Worm (Caenorhabditis elegans) whole organism, L3 larva: ENCODE data around the gene syp-2.
A peak's percentile ranks its signal among the peaks of the same experiment; 100 is the strongest.

Source experiments
- ZK546.5 ChIP-seq: sonication (generic microtip); optimal IDR thresholded peaks from 2 replicates; lab custom pipeline; 2017; ENCODE audit warnings: missing biosample characterization, missing genetic modification characterization
- aly-2 ChIP-seq: fragments of 150-350 bp; optimal IDR thresholded peaks from 2 replicates; lab custom pipeline; 2014; ENCODE audit warnings: missing biosample characterization, missing genetic modification characterization
- ceh-28 ChIP-seq: fragments of 150-350 bp; optimal IDR thresholded peaks from 2 replicates; lab custom pipeline; 2014; ENCODE audit warnings: missing biosample characterization, missing genetic modification reagents, missing genetic modification characterization
- egl-27 ChIP-seq: sonication (generic microtip); optimal IDR thresholded peaks from 4 replicates; lab custom pipeline; 2017; ENCODE audit warnings: missing biosample characterization, missing genetic modification reagents, missing genetic modification characterization
- egl-5 ChIP-seq: fragments of 150-350 bp; optimal IDR thresholded peaks from 2 replicates; lab custom pipeline; 2017; ENCODE audit warnings: missing biosample characterization, missing genetic modification reagents, missing genetic modification characterization, inconsistent platforms
- fos-1 ChIP-seq: fragments of 150-350 bp; optimal IDR thresholded peaks from 2 replicates; lab custom pipeline; 2014; ENCODE audit warnings: missing biosample characterization, missing genetic modification characterization
- hmg-11 ChIP-seq: sonication (generic microtip); optimal IDR thresholded peaks from 2 replicates; lab custom pipeline; 2016; ENCODE audit warnings: missing genetic modification characterization, missing compliant biosample characterization
- jun-1 ChIP-seq: fragments of 150-350 bp; optimal IDR thresholded peaks from 2 replicates; lab custom pipeline; 2014; ENCODE audit warnings: missing biosample characterization, missing genetic modification reagents, missing genetic modification characterization
- lin-15B ChIP-seq: fragments of 150-350 bp; optimal IDR thresholded peaks from 2 replicates; lab custom pipeline; 2014; ENCODE audit warnings: missing biosample characterization, missing genetic modification characterization
- lin-39 ChIP-seq: fragments of 150-350 bp; optimal IDR thresholded peaks from 2 replicates; lab custom pipeline; 2018; ENCODE audit warnings: missing biosample characterization, missing genetic modification reagents, missing genetic modification characterization
- mdl-1 ChIP-seq: fragments of 150-350 bp; optimal IDR thresholded peaks from 2 replicates; lab custom pipeline; 2014; ENCODE audit warnings: missing biosample characterization, missing genetic modification characterization
- mml-1 ChIP-seq: fragments of 150-350 bp; sonication (generic microtip); optimal IDR thresholded peaks from 3 replicates; lab custom pipeline; 2014; ENCODE audit warnings: missing biosample characterization, missing genetic modification characterization
- nfya-1 ChIP-seq: sonication (generic microtip); optimal IDR thresholded peaks from 2 replicates; lab custom pipeline; 2017; ENCODE audit warnings: missing genetic modification characterization, mild to moderate bottlenecking, missing compliant biosample characterization, antibody characterized with exemption, moderate library complexity; ENCODE audit not compliant: insufficient read depth
- nhr-11 ChIP-seq: fragments of 150-350 bp; optimal IDR thresholded peaks from 2 replicates; lab custom pipeline; 2014; ENCODE audit warnings: missing biosample characterization, missing genetic modification characterization
- nhr-23 ChIP-seq: fragments of 150-350 bp; optimal IDR thresholded peaks from 2 replicates; lab custom pipeline; 2014; ENCODE audit warnings: missing biosample characterization, missing genetic modification reagents, missing genetic modification characterization
- nhr-237 ChIP-seq: fragments of 150-350 bp; optimal IDR thresholded peaks from 2 replicates; lab custom pipeline; 2014; ENCODE audit warnings: missing biosample characterization, missing genetic modification characterization
- nhr-25 ChIP-seq: sonication (generic microtip); optimal IDR thresholded peaks from 2 replicates; lab custom pipeline; 2017; ENCODE audit warnings: missing biosample characterization, missing genetic modification characterization
- nhr-67 ChIP-seq: fragments of 150-350 bp; optimal IDR thresholded peaks from 2 replicates; lab custom pipeline; 2014; ENCODE audit warnings: missing biosample characterization, missing genetic modification characterization
- nhr-77 ChIP-seq: fragments of 150-350 bp; optimal IDR thresholded peaks from 2 replicates; lab custom pipeline; 2014; ENCODE audit warnings: missing biosample characterization, missing genetic modification characterization
- pqm-1 ChIP-seq: fragments of 150-350 bp; optimal IDR thresholded peaks from 2 replicates; lab custom pipeline; 2017; ENCODE audit warnings: missing biosample characterization, missing genetic modification characterization, inconsistent platforms
- skn-1 ChIP-seq: fragments of 150-350 bp; optimal IDR thresholded peaks from 2 replicates; lab custom pipeline; 2014; ENCODE audit warnings: missing biosample characterization, missing genetic modification characterization
- snpc-4 ChIP-seq: fragments of 150-350 bp; optimal IDR thresholded peaks from 2 replicates; lab custom pipeline; 2014; ENCODE audit warnings: missing biosample characterization, missing genetic modification characterization
- unc-39 ChIP-seq: sonication (generic microtip); optimal IDR thresholded peaks from 4 replicates; lab custom pipeline; 2017; ENCODE audit warnings: missing biosample characterization, missing genetic modification characterization
- unc-62 ChIP-seq: fragments of 150-350 bp; sonication (generic microtip); optimal IDR thresholded peaks from 4 replicates; lab custom pipeline; 2014; ENCODE audit warnings: missing biosample characterization, missing genetic modification reagents, missing genetic modification characterization
- zag-1 ChIP-seq: fragments of 150-350 bp; optimal IDR thresholded peaks from 2 replicates; lab custom pipeline; 2014; ENCODE audit warnings: missing biosample characterization, missing genetic modification characterization

syp-2 gene

ce11 chrV:5584293-5584776, 48.0 kb downstream of the syp-2 start, which contains the start of gene pas-6 (continued):
- TF ChIP-seq unc-39 (tag; lab: Kevin White, UChicago) (no peak), nfya-1 (tag; lab: Kevin White, UChicago) (peak; percentile 79), nhr-11 (tag; lab: Kevin White, UChicago) (no peak), unc-62 (GFP tag; lab: Kevin White, UChicago) (no peak), lin-39 (tag; lab: Kevin White, UChicago) (no peak), pqm-1 (tag; lab: Kevin White, UChicago) (no peak)

ce11 chrV:5584833-5585232, 48.5 kb downstream of the syp-2 start, which contains the start of gene CD4.11:
Gene CD4.11, plus strand, starts transcription at chrV:5585133.
- no peak for TF ChIP-seq nhr-77 (tag; lab: Kevin White, UChicago)
- no peak for TF ChIP-seq nhr-25
- no peak for TF ChIP-seq jun-1 (tag; lab: Kevin White, UChicago)
- TF ChIP-seq mml-1 (tag; lab: Kevin White, UChicago), result no peak
- no peak for TF ChIP-seq nhr-237 (tag; lab: Kevin White, UChicago)
- TF ChIP-seq snpc-4 (tag; lab: Kevin White, UChicago), result no peak
- no peak for TF ChIP-seq fos-1 (tag; lab: Kevin White, UChicago)
- TF ChIP-seq egl-27 (tag; lab: Kevin White, UChicago), result no peak
- no peak for TF ChIP-seq nhr-23 (tag; lab: Kevin White, UChicago)
- no peak for TF ChIP-seq ceh-28 (tag; lab: Kevin White, UChicago)
- TF ChIP-seq skn-1 (tag; lab: Kevin White, UChicago), result no peak
- no peak for TF ChIP-seq nhr-67 (tag; lab: Kevin White, UChicago)
- no peak for TF ChIP-seq mdl-1 (tag; lab: Kevin White, UChicago)
- no peak for TF ChIP-seq aly-2 (tag; lab: Kevin White, UChicago)
- no peak for TF ChIP-seq zag-1 (tag; lab: Kevin White, UChicago)
- TF ChIP-seq lin-15B (tag; lab: Kevin White, UChicago), result no peak
- no peak for TF ChIP-seq egl-5 (tag; lab: Kevin White, UChicago)

ce11 chrV:5587042-5587441, 50.8 kb downstream of the syp-2 start:
- TF ChIP-seq snpc-4 (tag; lab: Kevin White, UChicago), result peak; percentile 96
- TF ChIP-seq mdl-1 (tag; lab: Kevin White, UChicago), result no peak
- TF ChIP-seq nhr-25, result peak; percentile 41
- peak; percentile 2 for TF ChIP-seq hmg-11
- no peak for TF ChIP-seq ZK546.5 (tag; lab: Kevin White, UChicago)
- no peak for TF ChIP-seq nhr-11 (tag; lab: Kevin White, UChicago)
